Worm (Caenorhabditis elegans) whole organism, L4 larva: Measurements from ENCODE around the gene C06C3.7.
A peak's percentile ranks its signal among the peaks of the same experiment; 100 is the strongest.

Experiments used
- R02D3.7 ChIP-seq: fragments of 150-350 bp; sonication (generic microtip); optimal IDR thresholded peaks from 3 replicates; lab custom pipeline; 2014; ENCODE audit warnings: missing biosample characterization, missing genetic modification characterization
- T26A8.4 ChIP-seq: fragments of 200-800 bp; sonication (Bioruptor generic); IDR thresholded peaks from 2 replicates; pipeline ENCODE4 v1.3.6; 2022; ENCODE audit warnings: missing genetic modification characterization, missing compliant biosample characterization
- ZK546.5 ChIP-seq, 2 experiments: sonication (generic microtip); optimal IDR thresholded peaks; 2 replicates each; lab custom pipeline; 2017; ENCODE audit warnings: missing biosample characterization in 2 of 2, missing genetic modification characterization in 2 of 2
- ces-1 ChIP-seq: fragments of 150-350 bp; sonication (generic microtip); optimal IDR thresholded peaks from 4 replicates; lab custom pipeline; 2014; ENCODE audit warnings: missing biosample characterization, missing genetic modification reagents, missing genetic modification characterization
- daf-16 ChIP-seq, 3 experiments: sonication (generic microtip); optimal IDR thresholded peaks; 2 replicates each; lab custom pipeline; 2016 to 2017; ENCODE audit warnings: missing genetic modification characterization in 3 of 3, missing genetic modification reagents in 3 of 3, mild to moderate bottlenecking in 2 of 3, missing compliant biosample characterization in 2 of 3, missing biosample characterization in 1 of 3, moderate library complexity in 1 of 3
- daf-19 ChIP-seq: fragments of 200-800 bp; sonication (Bioruptor generic); conservative IDR thresholded peaks from 2 replicates; pipeline ENCODE4 v1.3.6; 2022; ENCODE audit warnings: missing genetic modification characterization, missing compliant biosample characterization
- dmd-6 ChIP-seq: fragments of 200-800 bp; sonication (Bioruptor generic); IDR thresholded peaks from 2 replicates; pipeline ENCODE4 v1.3.6; 2022; ENCODE audit warnings: missing genetic modification reagents, missing genetic modification characterization, missing compliant biosample characterization
- dmd-8 ChIP-seq: fragments of 200-800 bp; sonication (Bioruptor generic); IDR thresholded peaks from 2 replicates; pipeline ENCODE4 v1.3.6; 2022; ENCODE audit warnings: missing genetic modification characterization, missing compliant biosample characterization
- dve-1 ChIP-seq: sonication (generic microtip); optimal IDR thresholded peaks from 2 replicates; lab custom pipeline; 2017; ENCODE audit warnings: antibody characterized with exemption, mild to moderate bottlenecking, missing genetic modification characterization, missing compliant biosample characterization; ENCODE audit not compliant: insufficient read depth
- fkh-10 ChIP-seq: fragments of 150-350 bp; optimal IDR thresholded peaks from 2 replicates; lab custom pipeline; 2014; ENCODE audit warnings: missing biosample characterization, missing genetic modification reagents, missing genetic modification characterization
- hlh-11 ChIP-seq: fragments of 200-800 bp; sonication (Bioruptor generic); optimal IDR thresholded peaks from 2 replicates; lab custom pipeline; 2018; ENCODE audit warnings: mild to moderate bottlenecking, missing genetic modification characterization, missing compliant biosample characterization
- hlh-30 ChIP-seq: sonication (generic microtip); optimal IDR thresholded peaks from 2 replicates; lab custom pipeline; 2017; ENCODE audit warnings: antibody characterized with exemption, mild to moderate bottlenecking, missing genetic modification characterization, missing compliant biosample characterization; ENCODE audit not compliant: insufficient read depth
- lim-7 ChIP-seq: fragments of 200-800 bp; sonication (Bioruptor generic); IDR thresholded peaks from 2 replicates; pipeline ENCODE4 v1.3.6; 2022; ENCODE audit warnings: missing genetic modification characterization, missing compliant biosample characterization
- lin-13 ChIP-seq: fragments of 150-350 bp; optimal IDR thresholded peaks from 2 replicates; lab custom pipeline; 2014; ENCODE audit warnings: missing biosample characterization, missing genetic modification reagents, missing genetic modification characterization
- madf-9 ChIP-seq: fragments of 200-800 bp; sonication (Bioruptor generic); conservative IDR thresholded peaks from 2 replicates; pipeline ENCODE4 v1.3.6; 2022; ENCODE audit warnings: missing genetic modification reagents, missing genetic modification characterization, missing compliant biosample characterization
- mdt-29 ChIP-seq: fragments of 200-800 bp; sonication (Bioruptor generic); IDR thresholded peaks from 2 replicates; pipeline ENCODE4 v1.3.6; 2022; ENCODE audit warnings: missing genetic modification reagents, missing genetic modification characterization, missing compliant biosample characterization
- mes-2 ChIP-seq: sonication (generic microtip); optimal IDR thresholded peaks from 2 replicates; lab custom pipeline; 2016; ENCODE audit warnings: missing genotype, mild to moderate bottlenecking, missing genetic modification characterization, missing compliant biosample characterization; ENCODE audit not compliant: poor library complexity, severe bottlenecking
- nhr-102 ChIP-seq: sonication (generic microtip); optimal IDR thresholded peaks from 2 replicates; lab custom pipeline; 2016; ENCODE audit warnings: mild to moderate bottlenecking, missing genetic modification characterization, moderate library complexity, missing compliant biosample characterization
- nhr-28 ChIP-seq: fragments of 150-350 bp; optimal IDR thresholded peaks from 2 replicates; lab custom pipeline; 2014; ENCODE audit warnings: missing biosample characterization, missing genetic modification characterization
- nhr-77 ChIP-seq: fragments of 150-350 bp; optimal IDR thresholded peaks from 2 replicates; lab custom pipeline; 2014; ENCODE audit warnings: missing biosample characterization, missing genetic modification characterization
- pha-4 ChIP-seq, 2 experiments: fragments of 150-350 bp in 1 of 2; fragments of 200-800 bp in 1 of 2; sonication (Bioruptor generic) in 1 of 2; IDR thresholded peaks in 1 of 2; optimal IDR thresholded peaks in 1 of 2; 2 replicates each; pipeline versions ENCODE4 v1.3.6 to Lab custom; 2014 to 2022; ENCODE audit warnings: missing genetic modification characterization in 2 of 2, missing genetic modification reagents in 2 of 2, missing biosample characterization in 1 of 2, missing compliant biosample characterization in 1 of 2
- pqm-1 ChIP-seq: sonication (generic microtip); optimal IDR thresholded peaks from 2 replicates; lab custom pipeline; 2017; ENCODE audit warnings: missing biosample characterization, missing genetic modification characterization
- set-16 ChIP-seq: fragments of 200-800 bp; sonication (Bioruptor generic); IDR thresholded peaks from 2 replicates; pipeline ENCODE4 v1.3.6; 2022; ENCODE audit warnings: missing genetic modification reagents, missing genetic modification characterization, missing compliant biosample characterization
- spr-1 ChIP-seq: sonication (generic microtip); optimal IDR thresholded peaks from 2 replicates; lab custom pipeline; 2016; ENCODE audit warnings: mild to moderate bottlenecking, missing genetic modification characterization, missing compliant biosample characterization
- tag-97 ChIP-seq: fragments of 200-800 bp; sonication (Bioruptor generic); IDR thresholded peaks from 2 replicates; pipeline ENCODE4 v1.3.6; 2022; ENCODE audit warnings: missing genetic modification characterization, missing compliant biosample characterization
- unc-62 ChIP-seq, 3 experiments: fragments of 150-350 bp in 1 of 3; sonication (generic microtip); optimal IDR thresholded peaks in 2 of 3; peaks in 1 of 3; 1 replicate in 1 of 3; 2 replicates in 2 of 3; lab custom pipeline; 2014 to 2017; ENCODE audit warnings: missing biosample characterization in 3 of 3, missing genetic modification characterization in 3 of 3, missing genetic modification reagents in 3 of 3, missing genotype in 1 of 3
- zip-11 ChIP-seq: fragments of 200-800 bp; sonication (Bioruptor generic); IDR thresholded peaks from 2 replicates; pipeline ENCODE4 v1.3.6; 2022; ENCODE audit warnings: missing genetic modification characterization, missing compliant biosample characterization

Gene C06C3.7

DNA sequence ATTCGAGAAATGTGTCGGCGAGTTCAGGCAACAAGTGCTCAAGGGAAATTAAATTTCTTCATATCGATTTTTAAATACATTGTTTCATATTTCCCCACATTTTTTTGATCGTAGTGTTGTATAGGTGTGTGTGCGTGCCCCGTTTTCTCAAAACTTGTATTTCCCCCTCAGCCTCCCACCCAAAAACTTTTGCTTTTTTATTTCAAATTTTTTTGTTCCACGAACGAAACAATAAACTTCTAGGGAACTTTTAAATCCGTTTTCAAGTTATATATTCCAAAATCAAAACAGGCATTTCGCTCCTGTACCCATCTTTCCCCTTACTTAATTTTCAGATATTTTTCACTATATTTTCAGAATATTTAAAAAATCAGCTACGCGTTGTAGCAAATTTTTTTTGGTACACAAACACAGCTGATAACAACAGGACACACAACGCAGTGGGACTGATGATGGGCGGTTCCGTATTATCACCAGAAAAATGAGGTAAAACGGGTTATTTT, 32.8 kb downstream of the C06C3.7 start, which contains the start of the genes M176.4 and M176.16:
M176.4 (plus strand) TSS at position 301 of the 503 bp plus-strand sequence.
M176.16 (plus strand) TSS at position 453 of the 503 bp plus-strand sequence.
- TF ChIP-seq pqm-1 (tag; lab: Kevin White, UChicago) (peak; percentile 30), madf-9 (no peak), nhr-77 (tag; lab: Kevin White, UChicago) (peak; percentile 7), mes-2 (tag; lab: Kevin White, UChicago) (peak; percentile 18), daf-16 (GFP tag; optimal IDR thresholded peaks at IDR 0.05; lab: Kevin White, UChicago) (no peak), daf-16 (tag; optimal IDR thresholded peaks at IDR 0.05; lab: Kevin White, UChicago) (peak; percentile 40)

DNA sequence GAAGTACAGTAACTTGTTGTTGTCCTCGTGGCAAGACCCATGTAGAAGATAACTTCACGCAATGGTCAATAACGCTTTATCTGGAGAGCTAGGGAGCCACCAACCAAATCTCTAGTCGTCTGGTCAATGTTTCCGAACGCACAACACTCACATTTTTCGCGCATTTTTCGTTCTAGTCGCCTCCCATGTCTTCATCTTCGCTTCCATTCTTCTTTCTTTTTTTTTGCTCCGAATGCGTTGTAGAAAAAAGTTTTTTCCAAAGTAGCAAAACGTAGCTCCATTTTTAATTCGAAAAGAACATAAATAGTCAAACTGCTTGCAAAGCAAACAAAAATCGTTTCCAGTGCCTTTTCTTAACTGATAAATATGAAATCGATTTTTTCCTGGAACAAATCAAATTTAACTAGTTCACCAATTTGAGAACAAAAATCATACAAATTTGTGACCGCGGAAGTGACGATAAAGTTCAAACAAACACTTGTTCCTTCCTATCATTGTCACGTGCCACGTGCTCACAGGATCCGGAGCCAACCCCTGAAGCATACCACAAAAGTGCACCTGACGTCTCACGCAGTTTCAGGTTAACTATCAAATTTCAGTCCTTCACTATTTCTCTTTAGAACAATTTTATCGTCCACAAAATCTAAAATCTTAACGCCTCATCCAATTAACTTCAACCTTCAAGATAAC, 33.6 kb downstream of the C06C3.7 start:
- TF ChIP-seq ZK546.5 (tag; optimal IDR thresholded peaks at IDR 0.05; lab: Kevin White, UChicago) (no peak), nhr-102 (tag; lab: Kevin White, UChicago) (no peak), hlh-30 (peak; percentile 24), dmd-6 (GFP tag; lab: Robert Waterston, UW) (peak; percentile 58), unc-62 (GFP tag; optimal IDR thresholded peaks at IDR 0.05 in 1 of 2; lab: Kevin White, UChicago) (peak in 1 of 2 experiments; percentile 91), unc-62 (tag; optimal IDR thresholded peaks at IDR 0.05; lab: Kevin White, UChicago) (no peak), hlh-11 (tag; lab: Kevin White, UChicago) (peak; percentile 3), madf-9 (no peak), daf-16 (GFP tag; optimal IDR thresholded peaks at IDR 0.05; lab: Kevin White, UChicago) (no peak), daf-16 (tag; optimal IDR thresholded peaks at IDR 0.05; lab: Kevin White, UChicago) (peak; percentile 10), T26A8.4 (GFP tag; lab: Robert Waterston, UW) (no peak), nhr-28 (peak; percentile 37)

DNA sequence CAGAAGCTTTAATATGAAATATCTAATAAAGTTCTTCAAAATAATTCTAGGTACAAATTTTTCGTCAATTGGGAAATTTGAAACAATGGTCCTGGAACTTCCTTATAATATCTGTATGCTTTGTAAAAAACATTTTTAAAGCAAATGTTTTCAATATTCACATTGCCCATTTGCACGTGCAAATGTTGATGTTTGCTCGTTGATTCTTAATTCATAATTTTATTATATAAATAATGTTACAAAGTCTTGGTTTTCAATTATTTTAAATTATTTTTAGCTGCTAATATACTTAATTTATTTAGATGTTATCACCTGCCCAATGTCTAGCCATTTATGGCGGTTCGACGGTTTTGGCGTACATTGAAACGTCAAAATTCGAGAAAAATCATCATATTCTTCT, 36.6 kb downstream of the C06C3.7 start, which contains the start of gene M176.11:
M176.11 (plus strand) TSS at position 301 of the 400 bp plus-strand sequence.
- TF ChIP-seq dmd-8 (GFP tag; lab: Robert Waterston, UW) (no peak), lin-13 (GFP tag; lab: Kevin White, UChicago) (no peak), lim-7 (GFP tag; lab: Robert Waterston, UW) (no peak), R02D3.7 (tag; lab: Kevin White, UChicago) (no peak)

DNA sequence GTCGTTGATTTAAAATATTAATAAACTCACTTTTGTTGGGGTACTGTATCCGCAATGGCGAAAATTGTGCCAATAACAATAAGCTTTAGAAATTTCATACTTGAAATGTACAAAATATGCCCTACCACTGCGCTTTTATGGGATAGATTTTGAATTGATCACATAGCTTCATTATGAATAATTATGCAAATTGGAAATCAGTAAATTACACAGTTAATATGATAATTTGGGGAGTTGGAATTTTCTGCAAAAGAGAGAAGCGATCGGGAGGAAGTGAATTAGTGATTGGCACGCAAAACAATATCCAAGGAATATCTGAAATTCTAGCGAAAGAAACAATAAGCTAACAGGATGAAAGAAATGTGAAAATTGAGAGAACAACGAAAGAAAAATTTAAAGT, 40.7 kb downstream of the C06C3.7 start, which contains the start of gene M176.10:
M176.10 (minus strand) TSS at position 101 of the 400 bp plus-strand sequence.
- TF ChIP-seq dve-1 (no peak), zip-11 (GFP tag; lab: Robert Waterston, UW) (no peak), daf-19 (GFP tag; lab: Robert Waterston, UW) (no peak), mdt-29 (GFP tag; lab: Robert Waterston, UW) (no peak), tag-97 (no peak), spr-1 (tag; lab: Kevin White, UChicago) (no peak), dmd-6 (GFP tag; lab: Robert Waterston, UW) (no peak)
- TF ChIP-seq, all 104 proteins: peak for 0

DNA sequence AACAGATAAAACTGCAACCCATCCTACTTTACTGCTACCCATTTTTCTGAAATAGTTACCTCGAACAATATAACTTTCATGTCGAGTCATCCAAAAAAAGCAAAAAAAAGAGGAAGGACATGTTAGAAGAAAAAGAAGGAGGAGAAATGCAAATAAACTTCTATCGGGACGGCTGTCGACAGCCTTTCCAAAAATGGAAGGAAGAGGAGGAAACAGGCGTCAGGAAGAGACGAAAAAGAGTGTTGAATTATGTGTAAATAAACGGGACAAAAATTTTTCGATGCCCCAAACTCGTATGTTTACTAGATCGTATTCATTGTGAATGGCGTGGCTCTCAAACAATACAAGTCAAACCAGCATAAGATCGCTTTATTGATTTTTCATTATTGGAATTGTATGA, 42.3 kb downstream of the C06C3.7 start, which contains the start of gene M176.5:
M176.5 (minus strand) TSS at position 101 of the 400 bp plus-strand sequence.
- TF ChIP-seq lim-7 (GFP tag; lab: Robert Waterston, UW) (no peak), pha-4 (GFP tag; IDR thresholded peaks at IDR 0.05; lab: Robert Waterston, UW) (no peak), pha-4 (tag; optimal IDR thresholded peaks at IDR 0.05; lab: Kevin White, UChicago) (peak; percentile 42), unc-62 (GFP tag; optimal IDR thresholded peaks at IDR 0.05 in 1 of 2; lab: Kevin White, UChicago) (peak in 1 of 2 experiments; percentile 44), unc-62 (tag; optimal IDR thresholded peaks at IDR 0.05; lab: Kevin White, UChicago) (no peak)
- TF ChIP-seq, all 104 proteins: peak for 2

DNA sequence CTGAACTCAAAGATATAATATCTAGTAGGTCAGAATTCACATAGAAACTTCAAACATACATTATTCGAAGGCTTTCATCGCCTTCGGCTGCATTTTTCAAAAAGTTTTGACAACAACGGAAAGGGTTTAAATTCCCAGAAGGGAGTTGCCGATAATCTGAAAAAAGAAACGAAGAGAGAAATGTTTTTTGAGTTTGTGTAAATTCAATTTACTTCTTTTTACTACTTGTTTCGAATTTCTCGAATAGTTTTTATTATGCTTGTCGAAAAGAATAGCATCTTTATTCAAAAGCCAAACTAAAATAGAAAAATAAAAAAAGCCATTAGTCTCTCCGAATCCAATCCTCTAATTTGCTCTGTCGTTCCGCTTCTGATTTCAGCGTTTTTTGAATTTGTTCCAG, 45.8 kb downstream of the C06C3.7 start:
- TF ChIP-seq set-16: no peak
- TF ChIP-seq ces-1: peak; percentile 37
- TF ChIP-seq fkh-10 (GFP tag; lab: Kevin White, UChicago): peak; percentile 42
- TF ChIP-seq, all 104 proteins: peak for 2
